Fruit fly (Drosophila melanogaster) whole organism, pupa: Measurements from ENCODE around the gene CG8630.

Experiments used
- CG10348 ChIP-seq: fragments of 200-800 bp; sonication (Bioruptor generic); IDR thresholded peaks from 2 replicates; pipeline ENCODE4 v1.3.6; 2022; ENCODE audit warnings: missing biosample characterization, missing genetic modification characterization
- CG12605 ChIP-seq: fragments of 200-800 bp; sonication (Bioruptor generic); IDR thresholded peaks from 2 replicates; pipeline ENCODE4 v1.3.6; 2022; ENCODE audit warnings: missing biosample characterization, missing genetic modification characterization
- CG13204 ChIP-seq: fragments of 200-800 bp; sonication (Bioruptor generic); optimal IDR thresholded peaks from 2 replicates; lab custom pipeline; 2018; ENCODE audit warnings: missing biosample characterization, mild to moderate bottlenecking, missing genetic modification characterization, moderate library complexity
- CG14655 ChIP-seq: fragments of 200-800 bp; sonication (Bioruptor generic); optimal IDR thresholded peaks from 3 replicates; lab custom pipeline; 2017; ENCODE audit warnings: mild to moderate bottlenecking, missing biosample characterization, missing genetic modification reagents, missing genetic modification characterization
- CG15710 ChIP-seq: fragments of 200-800 bp; sonication (Bioruptor generic); optimal IDR thresholded peaks from 2 replicates; lab custom pipeline; 2018; ENCODE audit warnings: missing biosample characterization, mild to moderate bottlenecking, missing genetic modification characterization, moderate library complexity
- CG17806 ChIP-seq: fragments of 200-800 bp; sonication (Bioruptor generic); optimal IDR thresholded peaks from 2 replicates; lab custom pipeline; 2018; ENCODE audit warnings: missing biosample characterization, mild to moderate bottlenecking, missing genetic modification characterization, moderate library complexity
- CG32121 ChIP-seq: fragments of 200-800 bp; sonication (Bioruptor generic); IDR thresholded peaks from 2 replicates; pipeline ENCODE4 v1.3.6; 2022; ENCODE audit warnings: missing biosample characterization, missing genetic modification characterization
- CG34367 ChIP-seq: fragments of 200-800 bp; sonication (Bioruptor generic); optimal IDR thresholded peaks from 2 replicates; lab custom pipeline; 2018; ENCODE audit warnings: missing biosample characterization, mild to moderate bottlenecking, missing genetic modification characterization
- CG4496 ChIP-seq: fragments of 200-800 bp; sonication (Bioruptor generic); IDR thresholded peaks from 3 replicates; pipeline ENCODE4 v1.3.6; 2022; ENCODE audit warnings: missing biosample characterization, missing genetic modification characterization
- CG8159 ChIP-seq: fragments of 200-800 bp; sonication (Bioruptor generic); optimal IDR thresholded peaks from 3 replicates; lab custom pipeline; 2018; ENCODE audit warnings: missing biosample characterization, mild to moderate bottlenecking, missing genetic modification characterization, moderate library complexity
- CG8301 ChIP-seq: fragments of 200-800 bp; sonication (Bioruptor generic); optimal IDR thresholded peaks from 2 replicates; lab custom pipeline; 2018; ENCODE audit warnings: missing biosample characterization, mild to moderate bottlenecking, missing genetic modification characterization
- CG9948 ChIP-seq: fragments of 200-800 bp; sonication (Bioruptor generic); optimal IDR thresholded peaks from 2 replicates; lab custom pipeline; 2018; ENCODE audit warnings: missing biosample characterization, mild to moderate bottlenecking, missing genetic modification characterization, moderate library complexity
- D1 ChIP-seq: fragments of 200-800 bp; sonication (Bioruptor generic); optimal IDR thresholded peaks from 2 replicates; lab custom pipeline; 2018; ENCODE audit warnings: missing biosample characterization, mild to moderate bottlenecking, missing genetic modification characterization, moderate library complexity
- EcR ChIP-seq: fragments of 200-800 bp; sonication (Bioruptor generic); optimal IDR thresholded peaks from 3 replicates; lab custom pipeline; 2019; ENCODE audit warnings: missing biosample characterization, missing genetic modification characterization, mild to moderate bottlenecking, moderate library complexity, missing genetic modification reagents
- Ets98B ChIP-seq: fragments of 200-800 bp; sonication (Bioruptor generic); IDR thresholded peaks from 2 replicates; pipeline ENCODE4 v1.3.6; 2022; ENCODE audit warnings: missing biosample characterization, missing genetic modification characterization
- Pif1A ChIP-seq: fragments of 200-800 bp; sonication (Bioruptor generic); optimal IDR thresholded peaks from 3 replicates; lab custom pipeline; 2016; ENCODE audit warnings: missing biosample characterization, missing genetic modification characterization
- Pif1B ChIP-seq: fragments of 200-800 bp; sonication (Bioruptor generic); optimal IDR thresholded peaks from 3 replicates; lab custom pipeline; 2016; ENCODE audit warnings: missing biosample characterization, missing genetic modification characterization
- Snoo ChIP-seq: fragments of 200-800 bp; sonication (Bioruptor generic); optimal IDR thresholded peaks from 3 replicates; lab custom pipeline; 2017; ENCODE audit warnings: missing biosample characterization, mild to moderate bottlenecking, missing genetic modification characterization, inconsistent platforms
- fd96Ca ChIP-seq: fragments of 200-800 bp; sonication (Bioruptor generic); IDR thresholded peaks from 3 replicates; pipeline ENCODE4 v1.3.6; 2022; ENCODE audit warnings: missing biosample characterization, missing genetic modification characterization
- gl ChIP-seq: fragments of 200-800 bp; sonication (Bioruptor generic); optimal IDR thresholded peaks from 2 replicates; lab custom pipeline; 2018; ENCODE audit warnings: missing biosample characterization, mild to moderate bottlenecking, missing genetic modification characterization
- rn ChIP-seq: fragments of 200-800 bp; sonication (Bioruptor generic); IDR thresholded peaks from 2 replicates; pipeline ENCODE4 v1.3.6; 2022; ENCODE audit warnings: missing biosample characterization, missing genetic modification characterization

CG8630 gene

dm6 chr3R:13294461-13294860 lies 14.9 kb downstream of the CG8630 start, which contains the start of gene CG8773:
Gene CG8773, plus strand, starts transcription at chr3R:13294748.
- TF ChIP-seq CG13204 (GFP tag; lab: Kevin White, UChicago) (no peak), CG12605 (GFP tag; lab: Robert Waterston, UW) (no peak), CG8301 (no peak)

DNA sequence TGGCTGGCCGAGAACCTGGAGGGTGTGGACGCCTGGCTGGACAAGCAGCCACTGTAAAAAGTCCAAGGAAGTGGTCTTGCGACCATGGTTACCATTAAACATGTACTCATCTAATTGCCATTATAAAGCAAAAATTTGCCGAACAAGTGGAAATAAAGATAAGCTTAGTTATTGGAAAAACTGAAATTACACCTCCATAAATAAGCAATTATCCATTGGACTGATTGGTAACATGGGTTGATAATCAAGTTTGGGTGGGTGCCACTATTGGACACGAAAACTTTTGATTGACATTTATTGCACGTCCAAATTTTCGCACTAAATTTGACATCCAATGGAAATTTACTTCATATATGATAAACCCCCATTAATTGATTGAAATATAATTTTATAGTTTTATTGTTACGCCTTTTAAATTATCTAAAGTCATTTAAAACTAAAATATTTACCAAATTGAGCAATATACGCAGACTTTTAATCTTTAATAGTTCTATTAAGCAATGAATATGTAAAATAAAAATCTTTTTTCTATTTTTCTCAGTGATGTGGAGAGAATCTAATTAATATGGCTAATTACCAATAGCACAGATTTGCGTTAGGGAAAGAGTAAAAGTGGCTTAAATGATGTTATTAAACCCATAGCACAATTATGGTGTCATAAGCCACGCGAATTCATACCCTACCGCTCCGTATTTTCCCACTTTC lies 18.7 kb downstream of the CG8630 start, which contains the start of gene CG8774:
TSS of gene CG8774 (plus strand) at position 655 of the 705 bp plus-strand sequence.
- TF ChIP-seq Pif1A (GFP tag; lab: Kevin White, UChicago), result no peak
- TF ChIP-seq CG14655 (GFP tag; lab: Kevin White, UChicago), result no peak
- TF ChIP-seq fd96Ca (GFP tag; lab: Robert Waterston, UW), result no peak
- no peak for TF ChIP-seq Ets98B (GFP tag; lab: Robert Waterston, UW)
- TF ChIP-seq CG32121 (GFP tag; lab: Robert Waterston, UW), result no peak
- no peak for TF ChIP-seq Pif1B (GFP tag; lab: Kevin White, UChicago)
- no peak for TF ChIP-seq CG13204 (GFP tag; lab: Kevin White, UChicago)
- TF ChIP-seq CG15710 (tag; lab: Kevin White, UChicago), result no peak
- TF ChIP-seq Snoo, result no peak
- TF ChIP-seq CG12605 (GFP tag; lab: Robert Waterston, UW), result no peak
- TF ChIP-seq CG9948 (tag; lab: Kevin White, UChicago), result no peak
- no peak for TF ChIP-seq CG8159 (tag; lab: Kevin White, UChicago)

dm6 chr3R:13302348-13302747 lies 22.8 kb downstream of the CG8630 start, which contains the start of gene CG32473:
Gene CG32473, plus strand, starts transcription at chr3R:13302648.
- TF ChIP-seq CG34367 (tag; lab: Kevin White, UChicago), result no peak
- no peak for TF ChIP-seq CG9948 (tag; lab: Kevin White, UChicago)

- TF ChIP-seq Pif1B (GFP tag; lab: Kevin White, UChicago) (no peak), CG4496 (GFP tag; lab: Robert Waterston, UW) (no peak), gl (tag; lab: Kevin White, UChicago) (no peak), Snoo (no peak), Ets98B (GFP tag; lab: Robert Waterston, UW) (no peak), CG9948 (tag; lab: Kevin White, UChicago) (no peak), CG14655 (GFP tag; lab: Kevin White, UChicago) (no peak)
Observed at dm6 chr3R:13303126-13303525, 23.6 kb downstream of the CG8630 start, which contains the start of gene CG43208. Gene CG43208, plus strand, starts transcription at chr3R:13303426.

- TF ChIP-seq fd96Ca (GFP tag; lab: Robert Waterston, UW) (peak; percentile 29; the same call in 1 of the 3 replicates), CG4496 (GFP tag; lab: Robert Waterston, UW) (peak; percentile 83), Ets98B (GFP tag; lab: Robert Waterston, UW) (no peak; the same call in 1 of the 2 replicates)
Observed at dm6 chr3R:13304512-13305069, 25.1 kb downstream of the CG8630 start.

DNA sequence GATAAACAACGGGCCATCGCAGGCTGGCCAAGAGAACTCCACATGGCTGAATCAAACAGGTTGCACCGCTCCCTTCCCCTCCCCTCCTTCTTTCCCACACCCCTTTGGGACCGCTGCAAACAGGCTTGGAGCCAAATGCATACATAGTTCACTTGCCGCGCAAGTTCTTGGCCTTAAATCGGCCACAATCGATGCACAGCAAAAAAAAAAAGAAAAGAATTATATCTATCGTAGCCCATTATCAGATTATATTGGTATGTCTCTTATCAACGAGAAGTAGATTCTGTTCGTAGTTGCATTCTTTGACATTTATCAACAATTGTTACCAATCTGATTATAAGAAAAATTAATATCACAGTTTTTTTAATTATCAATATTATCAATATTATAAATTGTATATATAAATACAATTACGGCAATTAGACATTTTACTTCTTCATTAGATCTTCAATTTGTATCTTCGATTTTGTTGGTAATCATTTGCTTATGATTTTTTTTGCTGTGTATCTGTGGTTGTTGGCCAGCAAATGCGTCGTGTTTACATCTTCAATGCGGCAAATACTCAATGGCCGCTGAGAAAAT lies 25.9 kb downstream of the CG8630 start:
- TF ChIP-seq CG9948 (tag; lab: Kevin White, UChicago), result peak; percentile 90
- TF ChIP-seq CG14655 (GFP tag; lab: Kevin White, UChicago), result peak; percentile 96
- TF ChIP-seq D1 (tag; lab: Kevin White, UChicago), result peak; percentile 73
- peak; percentile 88 for TF ChIP-seq CG8301
- TF ChIP-seq CG17806 (tag; lab: Kevin White, UChicago), result peak; percentile 82
- TF ChIP-seq Ets98B (GFP tag; lab: Robert Waterston, UW), result peak; percentile 45
- no peak for TF ChIP-seq CG10348
- peak; percentile 51; the same call in 1 of the 3 replicates for TF ChIP-seq CG4496 (GFP tag; lab: Robert Waterston, UW)
- TF ChIP-seq CG32121 (GFP tag; lab: Robert Waterston, UW), result no peak
- peak; percentile 58 for TF ChIP-seq CG13204 (GFP tag; lab: Kevin White, UChicago)
- TF ChIP-seq CG15710 (tag; lab: Kevin White, UChicago), result peak; percentile 84
- TF ChIP-seq fd96Ca (GFP tag; lab: Robert Waterston, UW), result no peak; the same call in 1 of the 3 replicates
- TF ChIP-seq CG8159 (tag; lab: Kevin White, UChicago), result peak; percentile 91
- TF ChIP-seq rn (GFP tag; lab: Robert Waterston, UW), result no peak
- TF ChIP-seq Pif1B (GFP tag; lab: Kevin White, UChicago), result peak; percentile 68
- TF ChIP-seq CG34367 (tag; lab: Kevin White, UChicago), result peak; percentile 77
- TF ChIP-seq EcR (GFP tag; lab: Kevin White, UChicago), result peak; percentile 55
- peak; percentile 62 for TF ChIP-seq Pif1A (GFP tag; lab: Kevin White, UChicago)
- TF ChIP-seq Snoo, result peak; percentile 84
- TF ChIP-seq CG12605 (GFP tag; lab: Robert Waterston, UW), result peak; percentile 65
- peak; percentile 11 for TF ChIP-seq gl (tag; lab: Kevin White, UChicago)
